Fruit fly (Drosophila melanogaster) whole organism, embryonic: Measurements from ENCODE around the gene CG31957.

Source experiments
- Asciz ChIP-seq: fragments of 200-800 bp; sonication (Bioruptor generic); optimal IDR thresholded peaks from 2 replicates; lab custom pipeline; 2017; ENCODE audit warnings: missing biosample characterization, mild to moderate bottlenecking, missing genetic modification characterization, missing genetic modification reagents
- CG10147 ChIP-seq: fragments of 200-800 bp; sonication (Bioruptor generic); optimal IDR thresholded peaks from 2 replicates; lab custom pipeline; 2019; ENCODE audit warnings: missing biosample characterization, mild to moderate bottlenecking, missing genetic modification characterization, moderate library complexity
- CG10209 ChIP-seq: fragments of 200-800 bp; sonication (Bioruptor generic); optimal IDR thresholded peaks from 3 replicates; lab custom pipeline; 2017; ENCODE audit warnings: missing biosample characterization, mild to moderate bottlenecking, missing genetic modification characterization, missing genetic modification reagents
- CG10274 ChIP-seq: fragments of 200-800 bp; sonication (Bioruptor generic); optimal IDR thresholded peaks from 3 replicates; lab custom pipeline; 2017; ENCODE audit warnings: missing biosample characterization, mild to moderate bottlenecking, missing genetic modification characterization
- CG10462 ChIP-seq: fragments of 200-800 bp; sonication (Bioruptor generic); optimal IDR thresholded peaks from 2 replicates; lab custom pipeline; 2016; ENCODE audit warnings: missing biosample characterization, missing genetic modification characterization
- CG11560 ChIP-seq: fragments of 200-800 bp; sonication (Bioruptor generic); IDR thresholded peaks from 3 replicates; pipeline ENCODE4 v1.3.6; 2022; ENCODE audit warnings: missing biosample characterization, missing genetic modification characterization
- CG12104 ChIP-seq: fragments of 200-800 bp; sonication (Bioruptor generic); optimal IDR thresholded peaks from 3 replicates; lab custom pipeline; 2016; ENCODE audit warnings: missing biosample characterization, missing genetic modification characterization
- CG12659 ChIP-seq: fragments of 200-800 bp; sonication (Bioruptor generic); optimal IDR thresholded peaks from 3 replicates; lab custom pipeline; 2017; ENCODE audit warnings: mild to moderate bottlenecking, missing biosample characterization, missing genetic modification reagents, missing genetic modification characterization
- CG13424 ChIP-seq: fragments of 200-800 bp; sonication (Bioruptor generic); optimal IDR thresholded peaks from 2 replicates; lab custom pipeline; 2019; ENCODE audit warnings: missing biosample characterization, mild to moderate bottlenecking, missing genetic modification characterization, moderate library complexity
- CG13775 ChIP-seq: fragments of 200-800 bp; sonication (Bioruptor generic); optimal IDR thresholded peaks from 3 replicates; lab custom pipeline; 2017; ENCODE audit warnings: missing biosample characterization, mild to moderate bottlenecking, missing genetic modification characterization
- CG15011 ChIP-seq: fragments of 200-800 bp; sonication (Bioruptor generic); optimal IDR thresholded peaks from 3 replicates; lab custom pipeline; 2018; ENCODE audit warnings: missing biosample characterization, mild to moderate bottlenecking, missing genetic modification characterization
- CG15696 ChIP-seq: fragments of 200-800 bp; sonication (Bioruptor generic); optimal IDR thresholded peaks from 2 replicates; lab custom pipeline; 2019; ENCODE audit warnings: missing biosample characterization, mild to moderate bottlenecking, missing genetic modification characterization, moderate library complexity
- CG16815 ChIP-seq: fragments of 200-800 bp; sonication (Bioruptor generic); optimal IDR thresholded peaks from 3 replicates; lab custom pipeline; 2017; ENCODE audit warnings: missing biosample characterization, mild to moderate bottlenecking, missing genetic modification characterization
- CG17829 ChIP-seq: fragments of 200-800 bp; optimal IDR thresholded peaks from 2 replicates; lab custom pipeline; 2019; ENCODE audit warnings: missing biosample characterization, mild to moderate bottlenecking, missing genetic modification characterization, moderate library complexity
- CG17912 ChIP-seq: fragments of 200-800 bp; sonication (Bioruptor generic); optimal IDR thresholded peaks from 2 replicates; lab custom pipeline; 2018; ENCODE audit warnings: missing biosample characterization, mild to moderate bottlenecking, missing genetic modification characterization
- CG18262 ChIP-seq: fragments of 200-800 bp; optimal IDR thresholded peaks from 3 replicates; lab custom pipeline; 2019; ENCODE audit warnings: missing biosample characterization, mild to moderate bottlenecking, missing genetic modification characterization, moderate library complexity
- CG18619 ChIP-seq: fragments of 200-800 bp; sonication (Bioruptor generic); optimal IDR thresholded peaks from 3 replicates; lab custom pipeline; 2017; ENCODE audit warnings: missing biosample characterization, mild to moderate bottlenecking, missing genetic modification characterization
- CG30403 ChIP-seq: fragments of 200-800 bp; sonication (Bioruptor generic); optimal IDR thresholded peaks from 3 replicates; lab custom pipeline; 2016; ENCODE audit warnings: missing biosample characterization, missing genetic modification characterization
- CG31388 ChIP-seq: fragments of 200-800 bp; sonication (Bioruptor generic); optimal IDR thresholded peaks from 2 replicates; lab custom pipeline; 2016; ENCODE audit warnings: missing biosample characterization, missing genetic modification characterization
- CG31441 ChIP-seq: fragments of 200-800 bp; sonication (Bioruptor generic); IDR thresholded peaks from 2 replicates; pipeline ENCODE4 v1.3.6; 2022; ENCODE audit warnings: missing biosample characterization, missing genetic modification characterization
- CG8089 ChIP-seq: fragments of 200-800 bp; sonication (Bioruptor generic); optimal IDR thresholded peaks from 3 replicates; lab custom pipeline; 2016; ENCODE audit warnings: missing biosample characterization, missing genetic modification characterization
- Chrac-16 ChIP-seq: fragments of 200-800 bp; sonication (Bioruptor generic); optimal IDR thresholded peaks from 3 replicates; lab custom pipeline; 2016; ENCODE audit warnings: missing biosample characterization, missing genetic modification characterization
- E2f2 ChIP-seq: fragments of 200-800 bp; sonication (Bioruptor generic); IDR thresholded peaks from 2 replicates; pipeline ENCODE4 v1.3.6; 2022; ENCODE audit warnings: missing biosample characterization, missing genetic modification characterization
- H2.0 ChIP-seq: fragments of 200-800 bp; sonication (Bioruptor generic); IDR thresholded peaks from 2 replicates; pipeline ENCODE4 v1.3.6; 2022; ENCODE audit warnings: missing biosample characterization, missing genetic modification characterization
- Hmr ChIP-seq: fragments of 200-800 bp; sonication (Bioruptor generic); optimal IDR thresholded peaks from 3 replicates; lab custom pipeline; 2017; ENCODE audit warnings: mild to moderate bottlenecking, missing biosample characterization, missing genetic modification reagents, missing genetic modification characterization
- Hr39 ChIP-seq: fragments of >200 bp; optimal IDR thresholded peaks from 2 replicates; lab custom pipeline; 2017
- Med ChIP-seq: fragments of 200-800 bp; sonication (Bioruptor generic); peaks from one replicate; lab custom pipeline; 2016; ENCODE audit warnings: missing biosample characterization, missing genetic modification characterization, mild to moderate bottlenecking, inconsistent platforms, moderate library complexity
- Nf-YB ChIP-seq: fragments of 200-800 bp; sonication (Bioruptor generic); optimal IDR thresholded peaks from 3 replicates; lab custom pipeline; 2019; ENCODE audit warnings: missing biosample characterization, mild to moderate bottlenecking, missing genetic modification characterization, moderate library complexity
- NfI ChIP-seq: fragments of 200-800 bp; sonication (Bioruptor generic); optimal IDR thresholded peaks from 3 replicates; lab custom pipeline; 2018; ENCODE audit warnings: missing biosample characterization, mild to moderate bottlenecking, missing genetic modification characterization, moderate library complexity
- PHDP ChIP-seq: fragments of 200-800 bp; sonication (Bioruptor generic); optimal IDR thresholded peaks from 3 replicates; lab custom pipeline; 2018; ENCODE audit warnings: missing biosample characterization, mild to moderate bottlenecking, missing genetic modification characterization, moderate library complexity
- Pdp1 ChIP-seq, 2 experiments: fragments of 200-800 bp; sonication (Bioruptor generic); optimal IDR thresholded peaks; 3 replicates each; lab custom pipeline; 2016; ENCODE audit warnings: missing biosample characterization in 2 of 2, missing genetic modification characterization in 2 of 2, mild to moderate bottlenecking in 1 of 2, moderate library complexity in 1 of 2
- Sox100B ChIP-seq: fragments of 200-800 bp; sonication (Bioruptor generic); optimal IDR thresholded peaks from 3 replicates; lab custom pipeline; 2018; ENCODE audit warnings: missing biosample characterization, mild to moderate bottlenecking, missing genetic modification characterization
- Sox102F ChIP-seq: fragments of 200-800 bp; sonication (Bioruptor generic); optimal IDR thresholded peaks from 2 replicates; lab custom pipeline; 2018; ENCODE audit warnings: missing biosample characterization, mild to moderate bottlenecking, missing genetic modification characterization, moderate library complexity
- Usf ChIP-seq: fragments of 200-800 bp; sonication (Bioruptor generic); optimal IDR thresholded peaks from 2 replicates; lab custom pipeline; 2017; ENCODE audit warnings: missing genotype, missing biosample characterization, missing genetic modification characterization
- Xrp1 ChIP-seq: fragments of 200-800 bp; sonication (Bioruptor generic); IDR thresholded peaks from 2 replicates; pipeline ENCODE4 v1.3.6; 2022; ENCODE audit warnings: missing biosample characterization, missing genetic modification characterization
- ci ChIP-seq: fragments of 200-800 bp; sonication (Bioruptor generic); IDR thresholded peaks from 3 replicates; pipeline ENCODE4 v1.3.6; 2022; ENCODE audit warnings: missing biosample characterization, missing genetic modification characterization
- crp ChIP-seq, 2 experiments: fragments of 200-800 bp; sonication (Bioruptor generic); optimal IDR thresholded peaks; 2 replicates in 1 of 2; 3 replicates in 1 of 2; lab custom pipeline; 2017; ENCODE audit warnings: missing biosample characterization in 2 of 2, missing genetic modification characterization in 2 of 2, mild to moderate bottlenecking in 1 of 2, moderate library complexity in 1 of 2
- dmrt11E ChIP-seq: fragments of 200-800 bp; sonication (Bioruptor generic); optimal IDR thresholded peaks from 3 replicates; lab custom pipeline; 2018; ENCODE audit warnings: missing biosample characterization, mild to moderate bottlenecking, missing genetic modification characterization, moderate library complexity
- esg ChIP-seq: fragments of 200-800 bp; sonication (Bioruptor generic); conservative IDR thresholded peaks from 2 replicates; pipeline ENCODE4 v1.3.6; 2022; ENCODE audit warnings: missing biosample characterization, missing genetic modification characterization
- ftz-f1 ChIP-seq: fragments of 200-800 bp; sonication (Bioruptor generic); optimal IDR thresholded peaks from 2 replicates; lab custom pipeline; 2016; ENCODE audit warnings: missing biosample characterization, missing genetic modification characterization
- gem ChIP-seq: fragments of 200-800 bp; sonication (Bioruptor generic); optimal IDR thresholded peaks from 2 replicates; lab custom pipeline; 2019; ENCODE audit warnings: missing biosample characterization, mild to moderate bottlenecking, missing genetic modification characterization, moderate library complexity
- lilli ChIP-seq: fragments of 200-800 bp; sonication (Bioruptor generic); optimal IDR thresholded peaks from 3 replicates; lab custom pipeline; 2016; ENCODE audit warnings: missing biosample characterization, missing genetic modification characterization
- nom ChIP-seq: fragments of 200-800 bp; sonication (Bioruptor generic); optimal IDR thresholded peaks from 2 replicates; lab custom pipeline; 2017; ENCODE audit warnings: missing biosample characterization, missing genetic modification characterization, mild to moderate bottlenecking, moderate library complexity, missing genetic modification reagents
- pan ChIP-seq, 4 experiments: fragments of >200 bp in 3 of 4; fragments of 200-800 bp in 1 of 4; sonication (Bioruptor generic) in 1 of 4; optimal IDR thresholded peaks in 3 of 4; IDR thresholded peaks in 1 of 4; 2 replicates each; pipeline versions ENCODE4 v1.3.6 to Lab custom; 2017 to 2022; ENCODE audit warnings: missing biosample characterization in 2 of 4, missing genetic modification characterization in 2 of 4, mixed read lengths in 1 of 4
- phol ChIP-seq: fragments of 200-800 bp; sonication (Bioruptor generic); optimal IDR thresholded peaks from 3 replicates; lab custom pipeline; 2018; ENCODE audit warnings: missing biosample characterization, mild to moderate bottlenecking, missing genetic modification characterization, moderate library complexity
- repo ChIP-seq: fragments of 200-800 bp; sonication (Bioruptor generic); optimal IDR thresholded peaks from 2 replicates; lab custom pipeline; 2016; ENCODE audit warnings: missing biosample characterization, missing genetic modification characterization
- tx ChIP-seq: fragments of 200-800 bp; sonication (Bioruptor generic); optimal IDR thresholded peaks from 2 replicates; lab custom pipeline; 2016; ENCODE audit warnings: missing biosample characterization, missing genetic modification characterization

Gene CG31957

dm6 chr2L:3888754-3889603 lies 16.7 kb upstream of the CG31957 start (continued):
- TF ChIP-seq PHDP (tag; lab: Kevin White, UChicago) (peak; percentile 60), CG13775 (GFP tag; lab: Kevin White, UChicago) (peak; percentile 55), Usf (peak; percentile 67), CG15696 (tag; lab: Kevin White, UChicago) (peak; percentile 23), nom (GFP tag; lab: Kevin White, UChicago) (peak; percentile 41), Hr39 (lab: Kevin White, UChicago) (no peak), Chrac-16 (GFP tag; lab: Kevin White, UChicago) (peak; percentile 54), CG31388 (GFP tag; lab: Kevin White, UChicago) (no peak), CG12104 (GFP tag; lab: Kevin White, UChicago) (peak; percentile 43), CG30403 (peak; percentile 71), phol (tag; lab: Kevin White, UChicago) (peak; percentile 65), NfI (peak; percentile 48), CG13424 (tag; lab: Kevin White, UChicago) (peak; percentile 64), CG11560 (tag; lab: Robert Waterston, UW) (peak; percentile 55; the same call in 2 of the 3 replicates), CG12659 (peak; percentile 60), CG16815 (GFP tag; lab: Kevin White, UChicago) (peak; percentile 63), CG18619 (GFP tag; lab: Kevin White, UChicago) (peak; percentile 50), esg (GFP tag; lab: Robert Waterston, UW) (peak; percentile 60), CG15011 (GFP tag; lab: Kevin White, UChicago) (peak; percentile 17), Med (peak; percentile 73), CG10147 (GFP tag; lab: Kevin White, UChicago) (peak; percentile 29), pan (optimal IDR thresholded peaks at IDR 0.05; lab: Kevin White, UChicago) (no peak), pan (GFP tag; optimal IDR thresholded peaks at IDR 0.05 in 1 of 2, IDR thresholded peaks at IDR 0.05 in 1 of 2) (peak in 1 of 2 experiments; percentile 42), Nf-YB (GFP tag; lab: Kevin White, UChicago) (peak; percentile 4), CG31441 (peak; percentile 60; the same call in 1 of the 2 replicates), Sox100B (peak; percentile 74), Sox102F (GFP tag; lab: Kevin White, UChicago) (peak; percentile 71), gem (tag; lab: Kevin White, UChicago) (peak; percentile 85), CG8089 (GFP tag; lab: Kevin White, UChicago) (no peak), H2.0 (GFP tag; lab: Robert Waterston, UW) (peak; percentile 30; the same call in 1 of the 2 replicates), dmrt11E (tag; lab: Kevin White, UChicago) (peak; percentile 71), ftz-f1 (no peak), Asciz (peak; percentile 44), CG10274 (GFP tag; lab: Kevin White, UChicago) (peak; percentile 26), CG10462 (GFP tag; lab: Kevin White, UChicago) (peak; percentile 66), E2f2 (peak; percentile 23; the same call in 1 of the 2 replicates), tx (GFP tag; lab: Kevin White, UChicago) (no peak), ci (GFP tag; lab: Robert Waterston, UW) (0 out of 3 replicates have a peak, but pooled peaks have one; percentile 12), Hmr (peak; percentile 61), Xrp1 (GFP tag; lab: Robert Waterston, UW) (peak; percentile 65), Pdp1 (GFP tag; optimal IDR thresholded peaks at IDR 0.05; lab: Kevin White, UChicago) (no peak), CG10209 (GFP tag; lab: Kevin White, UChicago) (peak; percentile 61), CG17829 (tag; lab: Kevin White, UChicago) (peak; percentile 18), repo (GFP tag; lab: Kevin White, UChicago) (no peak), CG18262 (tag; lab: Kevin White, UChicago) (peak; percentile 79), lilli (peak; percentile 4), crp (GFP tag; optimal IDR thresholded peaks at IDR 0.05; lab: Kevin White, UChicago) (peak in 1 of 2 experiments; percentile 26), CG17912 (GFP tag; lab: Kevin White, UChicago) (no peak)
